Worm (Caenorhabditis elegans) whole organism, midembryonic: ENCODE results near the gene sdha-1.

Experiments used
- T22C8.4 ChIP-seq: fragments of 200-800 bp; sonication (Bioruptor generic); IDR thresholded peaks from 2 replicates; pipeline ENCODE4 v1.3.6; 2022; ENCODE audit warnings: missing genetic modification characterization, missing compliant biosample characterization
- cog-1 ChIP-seq: sonication (generic microtip); optimal IDR thresholded peaks from 2 replicates; lab custom pipeline; 2016; ENCODE audit warnings: missing genetic modification characterization, missing compliant biosample characterization
- klf-2 ChIP-seq: fragments of 200-800 bp; sonication (Bioruptor generic); conservative IDR thresholded peaks from 2 replicates; pipeline ENCODE4 v1.3.6; 2022; ENCODE audit warnings: missing genetic modification reagents, missing genetic modification characterization, missing compliant biosample characterization
- ref-1 ChIP-seq: fragments of 200-800 bp; sonication (Bioruptor generic); conservative IDR thresholded peaks from 2 replicates; pipeline ENCODE4 v1.3.6; 2022; ENCODE audit warnings: missing genetic modification reagents, missing genetic modification characterization, missing compliant biosample characterization
- tab-1 ChIP-seq: fragments of 200-800 bp; sonication (Bioruptor generic); IDR thresholded peaks from 2 replicates; pipeline ENCODE4 v1.3.6; 2022; ENCODE audit warnings: missing genetic modification characterization, missing compliant biosample characterization

Gene sdha-1

DNA sequence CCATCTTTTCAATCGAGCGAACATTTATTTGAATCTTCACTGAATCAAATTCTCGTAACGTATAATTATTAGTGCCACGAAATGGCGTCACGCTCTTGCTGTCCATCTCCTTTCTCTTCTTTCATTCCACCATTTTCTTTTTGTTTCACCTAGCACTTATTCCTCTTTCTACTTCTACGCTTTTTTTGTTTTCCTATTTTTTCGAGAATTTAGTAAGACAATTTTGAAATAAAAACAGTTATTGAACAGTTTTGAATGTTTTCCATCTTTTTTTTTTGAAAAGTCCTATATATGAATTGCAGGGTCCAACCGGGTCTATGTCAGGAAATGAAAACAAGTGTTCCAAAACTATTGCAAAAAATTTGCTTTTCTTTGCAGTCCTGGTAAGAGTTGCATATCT, 50.8 kb downstream of the sdha-1 start, which contains the start of gene T01B10.5:
Gene T01B10.5 (plus strand): TSS at position 301 of the 400 bp plus-strand sequence.
- TF ChIP-seq ref-1 (GFP tag; lab: Robert Waterston, UW) (no peak), T22C8.4 (GFP tag; lab: Robert Waterston, UW) (no peak), tab-1 (GFP tag; lab: Robert Waterston, UW) (no peak), cog-1 (tag; lab: Kevin White, UChicago) (no peak), klf-2 (GFP tag; lab: Robert Waterston, UW) (no peak)
